Worm (Caenorhabditis elegans): ENCODE data around the gene cutl-17.
A peak's percentile ranks its signal among the peaks of the same experiment; 100 is the strongest.

The cutl-17 gene

DNA sequence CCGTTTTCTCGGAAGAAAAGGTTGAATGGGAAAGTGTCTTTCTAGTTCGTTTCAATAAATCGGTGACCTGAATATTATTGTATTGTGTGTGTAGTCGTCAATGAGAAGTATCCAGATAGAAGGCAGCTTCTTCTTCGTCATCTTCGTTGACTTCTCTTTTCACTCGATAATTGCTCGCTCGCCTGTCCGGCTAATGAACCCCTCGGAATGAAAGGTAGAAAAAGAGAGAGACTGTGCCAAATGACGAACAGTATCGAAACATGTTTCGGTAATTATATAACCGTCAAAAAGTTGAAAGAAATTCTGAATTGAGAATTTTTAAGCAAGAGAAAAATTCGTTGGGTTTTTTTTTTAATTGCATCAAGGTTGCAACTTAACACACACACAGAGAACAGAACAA, at the start of gene cutl-17:
cutl-17 (minus strand) TSS at position 101 of the 400 bp plus-strand sequence.
- TF ChIP-seq sdc-2 (tag; optimal IDR thresholded peaks at IDR 0.05) (no peak), pqm-1 (tag; optimal IDR thresholded peaks at IDR 0.05) (no peak), tbx-7 (tag; optimal IDR thresholded peaks at IDR 0.05) (no peak), ceh-24 (tag; optimal IDR thresholded peaks at IDR 0.05) (no peak), fkh-6 (tag; optimal IDR thresholded peaks at IDR 0.05) (no peak), ceh-2 (tag; optimal IDR thresholded peaks at IDR 0.05) (no peak), hlh-15 (tag; optimal IDR thresholded peaks at IDR 0.05) (no peak), dmd-4 (tag; optimal IDR thresholded peaks at IDR 0.05; ENCODE audit: borderline replicate concordance) (no peak), ceh-48 (tag; optimal IDR thresholded peaks at IDR 0.05) (no peak), T23F11.4 (GFP tag; optimal IDR thresholded peaks at IDR 0.05) (no peak), lim-6 (tag; optimal IDR thresholded peaks at IDR 0.05) (no peak), elt-2 (tag; optimal IDR thresholded peaks at IDR 0.05) (no peak), sox-2 (GFP tag; IDR thresholded peaks at IDR 0.05) (no peak), ztf-16 (tag; optimal IDR thresholded peaks at IDR 0.05) (no peak), hlh-30 (tag; optimal IDR thresholded peaks at IDR 0.05; ENCODE audit: insufficient read depth) (no peak), unc-3 (GFP tag; conservative IDR thresholded peaks at IDR 0.05) (no peak), unc-3 (tag; optimal IDR thresholded peaks at IDR 0.05) (no peak), unc-42 (tag; optimal IDR thresholded peaks at IDR 0.05) (no peak), ceh-30 (tag; optimal IDR thresholded peaks at IDR 0.05) (no peak), unc-86 (tag; optimal IDR thresholded peaks at IDR 0.05) (no peak), syd-9 (tag; optimal IDR thresholded peaks at IDR 0.05) (no peak)

DNA sequence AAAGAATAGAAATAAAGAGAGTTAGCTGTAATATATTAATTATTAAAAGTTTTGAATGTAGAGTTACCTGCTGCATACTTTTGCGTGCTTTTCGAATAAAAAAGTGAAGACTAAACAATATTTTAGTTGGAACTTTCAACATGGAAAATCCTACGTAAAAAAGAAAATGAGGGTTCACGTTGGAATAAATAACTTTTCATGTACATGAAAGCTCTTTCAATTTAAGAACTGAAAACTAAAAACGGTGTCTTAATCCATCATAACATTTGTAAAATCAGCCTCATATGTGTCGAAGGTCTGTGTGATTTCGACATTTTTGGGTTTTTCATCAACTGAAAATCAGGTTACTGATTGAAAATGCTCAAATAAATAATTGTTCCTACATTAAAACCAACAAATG, 49.0 kb upstream of the cutl-17 start, which contains the start of gene ttr-9:
ttr-9 (minus strand) TSS at position 101 of the 400 bp plus-strand sequence.
- no peak for TF ChIP-seq ttx-3 (tag; optimal IDR thresholded peaks at IDR 0.05)
- TF ChIP-seq unc-55 (GFP tag; optimal IDR thresholded peaks at IDR 0.05) = no peak
- no peak for TF ChIP-seq tbx-2 (tag; optimal IDR thresholded peaks at IDR 0.05)
- TF ChIP-seq pqm-1 (tag; optimal IDR thresholded peaks at IDR 0.05) = no peak
- no peak for TF ChIP-seq pag-3 (tag; optimal IDR thresholded peaks at IDR 0.05; ENCODE audit: borderline replicate concordance)
- TF ChIP-seq ceh-18 (tag; optimal IDR thresholded peaks at IDR 0.05) = no peak
- no peak for TF ChIP-seq ceh-9 (tag; optimal IDR thresholded peaks at IDR 0.05)
- no peak for TF ChIP-seq fax-1 (tag; optimal IDR thresholded peaks at IDR 0.05)
- TF ChIP-seq hlh-8 (tag; optimal IDR thresholded peaks at IDR 0.05) = no peak
- TF ChIP-seq fkh-10 (GFP tag; optimal IDR thresholded peaks at IDR 0.05) = no peak
- no peak for TF ChIP-seq ceh-30 (tag; optimal IDR thresholded peaks at IDR 0.05)
- TF ChIP-seq ceh-19 (GFP tag; optimal IDR thresholded peaks at IDR 0.05) = no peak
- no peak for TF ChIP-seq pha-2 (tag; optimal IDR thresholded peaks at IDR 0.05)
- TF ChIP-seq C38D4.7 (GFP tag; optimal IDR thresholded peaks at IDR 0.05) = no peak
- no peak for TF ChIP-seq K02D7.2 (tag; optimal IDR thresholded peaks at IDR 0.05)
- TF ChIP-seq lin-11 (tag; optimal IDR thresholded peaks at IDR 0.05) = no peak

DNA sequence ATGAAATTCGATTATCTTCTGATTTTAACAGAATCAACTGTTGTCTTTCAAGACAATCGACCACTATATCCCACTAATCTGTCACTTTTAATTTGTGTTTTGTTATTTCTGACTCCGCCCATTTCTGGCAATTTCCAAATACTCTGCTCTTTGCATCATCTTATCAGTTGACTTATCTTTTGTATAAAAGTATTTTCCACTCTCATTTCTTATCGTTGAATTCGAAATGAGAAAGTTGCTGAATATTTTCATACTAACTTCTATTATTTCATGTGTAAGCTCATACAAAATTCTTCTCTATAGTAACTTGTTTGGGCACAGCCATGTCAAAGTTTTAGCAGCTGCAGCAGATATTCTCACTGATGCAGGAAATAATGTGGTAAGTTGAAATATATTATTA, 42.8 kb upstream of the cutl-17 start, which contains the start of gene ugt-21:
ugt-21 (plus strand) TSS at position 212 of the 400 bp plus-strand sequence.
- TF ChIP-seq nhr-11 (tag; optimal IDR thresholded peaks at IDR 0.05) (no peak), elt-2 (tag; optimal IDR thresholded peaks at IDR 0.05) (peak; percentile 22)

- no peak for TF ChIP-seq hlh-8 (tag; optimal IDR thresholded peaks at IDR 0.05)
- TF ChIP-seq sdc-2 (tag; optimal IDR thresholded peaks at IDR 0.05) = no peak
- TF ChIP-seq madf-2 (tag; optimal IDR thresholded peaks at IDR 0.05) = no peak
- no peak for TF ChIP-seq ttx-3 (tag; optimal IDR thresholded peaks at IDR 0.05)
These were observed 42.3 kb upstream of the cutl-17 start for ce11 chrIV:9499636-9500035.

All from whole organism, late embryonic.